Fruit fly (Drosophila melanogaster): ENCODE measurements around the gene CG7366.

dm6 chr3L:8165436-8165835 lies 36.8 kb downstream of the CG7366 start, which contains the start of gene CG13675:
- TF ChIP-seq CG12605 (GFP tag; IDR thresholded peaks at IDR 0.05): no peak
- TF ChIP-seq CG13204 (GFP tag; optimal IDR thresholded peaks at IDR 0.05): no peak
- TF ChIP-seq Ets98B (GFP tag; IDR thresholded peaks at IDR 0.05): no peak; the same call in 1 of the 2 replicates
- no peak for TF ChIP-seq fd96Ca (GFP tag; IDR thresholded peaks at IDR 0.05)
- no peak for TF ChIP-seq CG32121 (GFP tag; IDR thresholded peaks at IDR 0.05)
- no peak for TF ChIP-seq Pif1B (GFP tag; optimal IDR thresholded peaks at IDR 0.05)
- no peak for TF ChIP-seq CG15710 (tag; optimal IDR thresholded peaks at IDR 0.05)
- TF ChIP-seq CG9948 (tag; optimal IDR thresholded peaks at IDR 0.05): no peak
- no peak for TF ChIP-seq Pif1A (GFP tag; optimal IDR thresholded peaks at IDR 0.05)
- no peak for TF ChIP-seq D1 (tag; optimal IDR thresholded peaks at IDR 0.05)
- no peak for TF ChIP-seq CG8159 (tag; optimal IDR thresholded peaks at IDR 0.05)
- peak; percentile 44; the same call in 1 of the 3 replicates for TF ChIP-seq CG4496 (GFP tag; IDR thresholded peaks at IDR 0.05)
- TF ChIP-seq CG10348 (GFP tag; IDR thresholded peaks at IDR 0.05): no peak

Measured in whole organism, pupa.